Fruit fly (Drosophila melanogaster) whole organism, prepupa: Measurements from ENCODE around the gene CG33325.

Source experiments
- CG11294 ChIP-seq: fragments of 200-800 bp; sonication (Bioruptor generic); IDR thresholded peaks from 2 replicates; pipeline ENCODE4 v1.3.6; 2022; ENCODE audit warnings: missing biosample characterization, missing genetic modification characterization
- CG1621 ChIP-seq: fragments of 200-800 bp; sonication (Bioruptor generic); optimal IDR thresholded peaks from 3 replicates; lab custom pipeline; 2018; ENCODE audit warnings: missing biosample characterization, mild to moderate bottlenecking, missing genetic modification characterization
- CG32006 ChIP-seq: fragments of 200-800 bp; sonication (Bioruptor generic); optimal IDR thresholded peaks from 3 replicates; lab custom pipeline; 2017; ENCODE audit warnings: missing biosample characterization, mild to moderate bottlenecking, missing genetic modification characterization
- CG6163 ChIP-seq: fragments of 200-800 bp; sonication (Bioruptor generic); IDR thresholded peaks from 3 replicates; pipeline ENCODE4 v1.3.6; 2022; ENCODE audit warnings: missing biosample characterization, missing genetic modification characterization
- CG6276 ChIP-seq: fragments of 200-800 bp; sonication (Bioruptor generic); optimal IDR thresholded peaks from 2 replicates; lab custom pipeline; 2017; ENCODE audit warnings: missing biosample characterization, mild to moderate bottlenecking, missing genetic modification characterization
- Eip75B ChIP-seq: fragments of 200-800 bp; sonication (Bioruptor generic); optimal IDR thresholded peaks from 3 replicates; lab custom pipeline; 2016; ENCODE audit warnings: missing biosample characterization, missing genetic modification characterization
- Eip93F ChIP-seq: fragments of 200-800 bp; sonication (Bioruptor generic); optimal IDR thresholded peaks from 2 replicates; lab custom pipeline; 2016; ENCODE audit warnings: missing biosample characterization, mild to moderate bottlenecking, missing genetic modification characterization
- Ets96B ChIP-seq: fragments of 200-800 bp; optimal IDR thresholded peaks from 2 replicates; lab custom pipeline; 2019; ENCODE audit warnings: missing biosample characterization, mild to moderate bottlenecking, missing genetic modification characterization, moderate library complexity
- Gug ChIP-seq: fragments of 200-800 bp; sonication (Bioruptor generic); IDR thresholded peaks from 2 replicates; pipeline ENCODE4 v1.3.6; 2022; ENCODE audit warnings: missing biosample characterization, missing genetic modification characterization
- Lpt ChIP-seq: fragments of 200-800 bp; sonication (Bioruptor generic); optimal IDR thresholded peaks from 3 replicates; lab custom pipeline; 2016; ENCODE audit warnings: missing biosample characterization, missing genetic modification characterization
- Sox14 ChIP-seq: fragments of 200-800 bp; sonication (Bioruptor generic); optimal IDR thresholded peaks from 3 replicates; lab custom pipeline; 2016; ENCODE audit warnings: missing biosample characterization, missing genetic modification characterization
- Sox15 ChIP-seq: fragments of 200-800 bp; sonication (Bioruptor generic); optimal IDR thresholded peaks from 3 replicates; lab custom pipeline; 2016; ENCODE audit warnings: missing biosample characterization, missing genetic modification characterization
- eg ChIP-seq: fragments of 200-800 bp; sonication (Bioruptor generic); IDR thresholded peaks from 3 replicates; pipeline ENCODE4 v1.3.6; 2022; ENCODE audit warnings: missing biosample characterization, missing genetic modification characterization
- fd85E ChIP-seq: fragments of 200-800 bp; sonication (Bioruptor generic); optimal IDR thresholded peaks from 3 replicates; lab custom pipeline; 2016; ENCODE audit warnings: missing biosample characterization, missing genetic modification characterization
- lz ChIP-seq: fragments of 200-800 bp; sonication (Bioruptor generic); optimal IDR thresholded peaks from 3 replicates; lab custom pipeline; 2016; ENCODE audit warnings: missing biosample characterization, missing genetic modification characterization

Gene CG33325

DNA sequence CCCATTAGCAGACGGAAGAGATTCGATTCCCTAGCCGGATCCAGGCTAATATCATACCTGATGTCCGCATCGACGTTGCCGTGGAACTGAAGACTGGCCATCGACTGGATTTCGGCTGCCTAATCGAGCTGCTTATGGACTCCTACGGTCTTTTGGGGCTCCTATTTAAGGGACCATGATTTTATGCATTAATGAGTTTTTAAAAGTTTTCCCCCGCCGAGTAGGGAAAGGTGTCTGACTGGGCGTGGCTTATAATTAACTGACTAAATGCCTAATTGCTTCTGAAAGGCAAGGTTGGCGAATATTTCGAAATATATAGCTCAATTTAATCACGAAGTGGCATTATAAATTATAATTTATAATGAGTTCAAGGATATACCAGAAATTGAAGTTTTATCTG, 44.1 kb downstream of the CG33325 start, which contains the start of gene Or85e:
TSS of gene Or85e (minus strand) at position 101 of the 400 bp plus-strand sequence.
- TF ChIP-seq Sox15 (GFP tag; lab: Kevin White, UChicago) (no peak), CG11294 (GFP tag; lab: Robert Waterston, UW) (no peak), CG6276 (GFP tag; lab: Kevin White, UChicago) (no peak), Eip75B (no peak), CG6163 (GFP tag; lab: Robert Waterston, UW) (no peak), lz (no peak), Gug (no peak), Eip93F (no peak), eg (GFP tag; lab: Robert Waterston, UW) (no peak), Ets96B (no peak), CG32006 (no peak), Lpt (GFP tag; lab: Kevin White, UChicago) (no peak), fd85E (GFP tag; lab: Kevin White, UChicago) (no peak), CG1621 (no peak), Sox14 (GFP tag; lab: Kevin White, UChicago) (no peak)
